Fruit fly (Drosophila melanogaster): Measurements from ENCODE around the gene Exo84.
A peak's percentile ranks its signal among the peaks of the same experiment; 100 is the strongest.

Gene Exo84

dm6 chr3R:26042131-26042885, 9.7 kb downstream of the Exo84 start (continued):
- peak; percentile 86 for TF ChIP-seq D19A (tag; optimal IDR thresholded peaks at IDR 0.05)
- peak; percentile 96 for TF ChIP-seq CG9932 (GFP tag; IDR thresholded peaks at IDR 0.05)
- TF ChIP-seq TFAM (GFP tag; optimal IDR thresholded peaks at IDR 0.05) = peak; percentile 81
- peak; percentile 83 for TF ChIP-seq run (tag; optimal IDR thresholded peaks at IDR 0.05)
- TF ChIP-seq al (GFP tag; IDR thresholded peaks at IDR 0.05) = peak; percentile 94
- TF ChIP-seq Vsx1 (GFP tag; optimal IDR thresholded peaks at IDR 0.05) = no peak
- TF ChIP-seq CG3726 (GFP tag; IDR thresholded peaks at IDR 0.05) = peak; percentile 96
- peak; percentile 98 for TF ChIP-seq Antp (GFP tag; optimal IDR thresholded peaks at IDR 0.05)
- peak; percentile 98 for TF ChIP-seq dpn (GFP tag; optimal IDR thresholded peaks at IDR 0.05)
- peak; percentile 91 for TF ChIP-seq CG3838 (GFP tag; optimal IDR thresholded peaks at IDR 0.05)
- peak; percentile 98 for TF ChIP-seq Atf-2 (GFP tag; optimal IDR thresholded peaks at IDR 0.05)
- TF ChIP-seq Ptx1 (GFP tag; IDR thresholded peaks at IDR 0.05) = peak; percentile 98
- TF ChIP-seq gce (GFP tag; IDR thresholded peaks at IDR 0.05) = peak; percentile 96
- peak; percentile 92 for TF ChIP-seq dimm (GFP tag; IDR thresholded peaks at IDR 0.05)
- peak; percentile 95 for TF ChIP-seq CG43689 (GFP tag; IDR thresholded peaks at IDR 0.05)
- peak; percentile 81 for TF ChIP-seq CG8281 (tag; optimal IDR thresholded peaks at IDR 0.05)
- peak; percentile 95 for TF ChIP-seq CG14667 (GFP tag; IDR thresholded peaks at IDR 0.05)
- peak; percentile 95 for TF ChIP-seq Mad (GFP tag; optimal IDR thresholded peaks at IDR 0.05)
- TF ChIP-seq Dad (GFP tag; optimal IDR thresholded peaks at IDR 0.05) = peak; percentile 96
- TF ChIP-seq sim (GFP tag; IDR thresholded peaks at IDR 0.05) = peak; percentile 95
- peak; percentile 71 for TF ChIP-seq grn (GFP tag; optimal IDR thresholded peaks at IDR 0.05)
- TF ChIP-seq fd64A (GFP tag; optimal IDR thresholded peaks at IDR 0.05) = peak; percentile 82
- peak; percentile 89 for TF ChIP-seq kni (GFP tag; optimal IDR thresholded peaks at IDR 0.05)
- TF ChIP-seq Poxn (GFP tag; IDR thresholded peaks at IDR 0.05) = peak; percentile 90
- no peak for TF ChIP-seq CG42726 (GFP tag; IDR thresholded peaks at IDR 0.05; ENCODE audit: partially characterized antibody)
- 0 out of 4 replicates have a peak, but pooled peaks have one; percentile 35 for TF ChIP-seq chinmo (GFP tag; IDR thresholded peaks at IDR 0.05; ENCODE audit: partially characterized antibody)
- TF ChIP-seq fu2 (GFP tag; optimal IDR thresholded peaks at IDR 0.05) = peak; percentile 95

- peak; percentile 72 for TF ChIP-seq CG16863 (GFP tag; optimal IDR thresholded peaks at IDR 0.05)
- TF ChIP-seq Bdp1 (GFP tag; optimal IDR thresholded peaks at IDR 0.05) = peak; percentile 66
- peak; percentile 87 for TF ChIP-seq Rfx (GFP tag; IDR thresholded peaks at IDR 0.05)
- TF ChIP-seq CG3847 (GFP tag; IDR thresholded peaks at IDR 0.05) = peak; percentile 86
- TF ChIP-seq CG4360 (GFP tag; IDR thresholded peaks at IDR 0.05) = peak; percentile 30; the same call in 1 of the 2 replicates
- peak; percentile 55 for TF ChIP-seq Ada2b (GFP tag; IDR thresholded peaks at IDR 0.05)
- no peak for TF ChIP-seq CG31365 (tag; optimal IDR thresholded peaks at IDR 0.05)
- peak in 1 of 2 experiments; percentile 18 for TF ChIP-seq crp (GFP tag; optimal IDR thresholded peaks at IDR 0.05)
- TF ChIP-seq CG2120 (GFP tag; optimal IDR thresholded peaks at IDR 0.05) = peak; percentile 85
- peak; percentile 25; the same call in 1 of the 2 replicates for TF ChIP-seq Drgx (GFP tag; IDR thresholded peaks at IDR 0.05)
- peak; percentile 70 to 94 for TF ChIP-seq Pdp1 (GFP tag; optimal IDR thresholded peaks at IDR 0.05)
- peak; percentile 67; the same call in 2 of the 4 replicates for TF ChIP-seq chinmo (GFP tag; IDR thresholded peaks at IDR 0.05; ENCODE audit: partially characterized antibody)
- TF ChIP-seq CG2875 (GFP tag; optimal IDR thresholded peaks at IDR 0.05) = peak; percentile 6
- TF ChIP-seq CG7786 (GFP tag; optimal IDR thresholded peaks at IDR 0.05) = peak; percentile 74
- peak; percentile 58; the same call in 1 of the 2 replicates for TF ChIP-seq hbn (GFP tag; IDR thresholded peaks at IDR 0.05; ENCODE audit: partially characterized antibody)
- TF ChIP-seq CG10209 (GFP tag; optimal IDR thresholded peaks at IDR 0.05) = peak; percentile 52
- no peak for TF ChIP-seq toy (GFP tag; IDR thresholded peaks at IDR 0.05)
- peak; percentile 68 for TF ChIP-seq HmgD (GFP tag; optimal IDR thresholded peaks at IDR 0.05)
- peak; percentile 63 for TF ChIP-seq CG9215 (GFP tag; IDR thresholded peaks at IDR 0.05)
- TF ChIP-seq wdn (GFP tag; IDR thresholded peaks at IDR 0.05) = no peak
- TF ChIP-seq B-H2 (GFP tag; optimal IDR thresholded peaks at IDR 0.05) = peak; percentile 78
- peak; percentile 46 for TF ChIP-seq tx (GFP tag; optimal IDR thresholded peaks at IDR 0.05)
- peak; percentile 82 for TF ChIP-seq Hmr (GFP tag; optimal IDR thresholded peaks at IDR 0.05)
Observed at dm6 chr3R:26041417-26042101, 10.5 kb downstream of the Exo84 start, which contains the start of gene gro. Gene gro, plus strand, starts transcription at chr3R:26041736.

All from whole organism, embryonic.